Worm (Caenorhabditis elegans) whole organism, L1 larva: ENCODE data around the gene hsd-2.
A peak's percentile ranks its signal among the peaks of the same experiment; 100 is the strongest.

Experiments
- C04F5.9 ChIP-seq: sonication (generic microtip); optimal IDR thresholded peaks from 2 replicates; lab custom pipeline; 2016; ENCODE audit warnings: missing genetic modification characterization, missing compliant biosample characterization
- C16A3.4 ChIP-seq: fragments of 150-350 bp; optimal IDR thresholded peaks from 2 replicates; lab custom pipeline; 2014; ENCODE audit warnings: missing biosample characterization, missing genetic modification characterization
- F16B12.6 ChIP-seq: fragments of 150-350 bp; optimal IDR thresholded peaks from 2 replicates; lab custom pipeline; 2014; ENCODE audit warnings: missing biosample characterization, missing genetic modification characterization
- aha-1 ChIP-seq: fragments of 150-350 bp; optimal IDR thresholded peaks from 2 replicates; lab custom pipeline; 2014; ENCODE audit warnings: missing biosample characterization, missing genetic modification characterization
- alr-1 ChIP-seq: fragments of 200-800 bp; sonication (Bioruptor generic); optimal IDR thresholded peaks from 2 replicates; lab custom pipeline; 2018; ENCODE audit warnings: borderline replicate concordance, mild to moderate bottlenecking, missing genetic modification characterization, missing compliant biosample characterization
- ama-1 ChIP-seq: fragments of 150-350 bp; optimal IDR thresholded peaks from 2 replicates; lab custom pipeline; 2014
- blmp-1 ChIP-seq: fragments of 150-350 bp; optimal IDR thresholded peaks from 2 replicates; lab custom pipeline; 2014; ENCODE audit warnings: missing biosample characterization, missing genetic modification characterization
- ceh-63 ChIP-seq: fragments of 200-800 bp; sonication (Bioruptor generic); optimal IDR thresholded peaks from 2 replicates; lab custom pipeline; 2018; ENCODE audit warnings: mild to moderate bottlenecking, missing genetic modification characterization, missing compliant biosample characterization
- ceh-90 ChIP-seq: sonication (generic microtip); optimal IDR thresholded peaks from 2 replicates; lab custom pipeline; 2016; ENCODE audit warnings: missing genetic modification characterization, missing compliant biosample characterization
- ces-1 ChIP-seq: fragments of 150-350 bp; optimal IDR thresholded peaks from 2 replicates; lab custom pipeline; 2014; ENCODE audit warnings: missing biosample characterization, missing genetic modification reagents, missing genetic modification characterization
- dpl-1 ChIP-seq, 3 experiments: fragments of 150-350 bp in 2 of 3; sonication (generic microtip) in 1 of 3; optimal IDR thresholded peaks; 2 replicates each; lab custom pipeline; 2014 to 2017; ENCODE audit warnings: missing biosample characterization in 3 of 3, missing genetic modification characterization in 3 of 3, missing genetic modification reagents in 3 of 3
- elt-2 ChIP-seq: sonication (generic microtip); optimal IDR thresholded peaks from 2 replicates; lab custom pipeline; 2016; ENCODE audit warnings: missing genetic modification characterization, mild to moderate bottlenecking, inconsistent platforms, missing compliant biosample characterization, missing genetic modification reagents
- elt-3 ChIP-seq, 6 experiments: fragments of 150-350 bp in 1 of 6; sonication (generic microtip); optimal IDR thresholded peaks; 2 replicates each; lab custom pipeline; 2017 to 2018; ENCODE audit warnings: missing biosample characterization in 6 of 6, missing genetic modification characterization in 6 of 6, inconsistent platforms in 1 of 6
- ets-5 ChIP-seq: fragments of 200-800 bp; sonication (Bioruptor generic); IDR thresholded peaks from 2 replicates; pipeline ENCODE4 v1.3.6; 2022; ENCODE audit warnings: missing genetic modification characterization, missing compliant biosample characterization
- fkh-10 ChIP-seq: sonication (generic microtip); optimal IDR thresholded peaks from 2 replicates; lab custom pipeline; 2017; ENCODE audit warnings: missing biosample characterization, missing genetic modification reagents, missing genetic modification characterization
- fkh-4 ChIP-seq: sonication (generic microtip); optimal IDR thresholded peaks from 2 replicates; lab custom pipeline; 2016; ENCODE audit warnings: missing compliant biosample characterization, missing genetic modification characterization, borderline replicate concordance
- fos-1 ChIP-seq: fragments of 150-350 bp; optimal IDR thresholded peaks from 2 replicates; lab custom pipeline; 2014; ENCODE audit warnings: missing biosample characterization, missing genetic modification characterization
- hlh-17 ChIP-seq: fragments of 200-800 bp; sonication (Bioruptor generic); optimal IDR thresholded peaks from 2 replicates; lab custom pipeline; 2018; ENCODE audit warnings: missing genetic modification characterization, mild to moderate bottlenecking, missing compliant biosample characterization, moderate library complexity, borderline replicate concordance
- irx-1 ChIP-seq: sonication (generic microtip); optimal IDR thresholded peaks from 2 replicates; lab custom pipeline; 2016; ENCODE audit warnings: missing genetic modification characterization, missing compliant biosample characterization
- isw-1 ChIP-seq: fragments of 200-800 bp; sonication (Bioruptor generic); IDR thresholded peaks from 2 replicates; pipeline ENCODE4 v1.3.6; 2022; ENCODE audit warnings: missing genetic modification characterization, missing compliant biosample characterization
- jun-1 ChIP-seq: fragments of 150-350 bp; optimal IDR thresholded peaks from 2 replicates; lab custom pipeline; 2014; ENCODE audit warnings: missing biosample characterization, missing genetic modification reagents, missing genetic modification characterization
- lin-14 ChIP-seq: fragments of 200-800 bp; sonication (Bioruptor generic); optimal IDR thresholded peaks from 2 replicates; lab custom pipeline; 2018; ENCODE audit warnings: mild to moderate bottlenecking, missing genetic modification characterization, moderate library complexity, missing compliant biosample characterization
- lin-15B ChIP-seq: fragments of 150-350 bp; sonication (generic microtip); optimal IDR thresholded peaks from 3 replicates; lab custom pipeline; 2014; ENCODE audit warnings: missing biosample characterization, missing genetic modification characterization
- lin-35 ChIP-seq, 2 experiments: fragments of 150-350 bp; optimal IDR thresholded peaks; 2 replicates each; lab custom pipeline; 2014; ENCODE audit warnings: missing biosample characterization in 2 of 2, missing genetic modification characterization in 2 of 2, missing genetic modification reagents in 2 of 2
- lir-3 ChIP-seq: sonication (generic microtip); optimal IDR thresholded peaks from 2 replicates; lab custom pipeline; 2016; ENCODE audit warnings: mild to moderate bottlenecking, missing genetic modification characterization, moderate library complexity, missing compliant biosample characterization; ENCODE audit not compliant: poor library complexity
- lsy-2 ChIP-seq, 2 experiments: fragments of 150-350 bp; optimal IDR thresholded peaks; 2 replicates each; lab custom pipeline; 2014; ENCODE audit warnings: missing biosample characterization in 2 of 2, missing genetic modification characterization in 2 of 2
- mab-9 ChIP-seq: fragments of 200-800 bp; sonication (Bioruptor generic); IDR thresholded peaks from 2 replicates; pipeline ENCODE4 v1.3.6; 2022; ENCODE audit warnings: missing genetic modification reagents, missing genetic modification characterization, missing compliant biosample characterization
- mdl-1 ChIP-seq, 2 experiments: fragments of 150-350 bp; optimal IDR thresholded peaks; 2 replicates each; lab custom pipeline; 2014 to 2017; ENCODE audit warnings: missing biosample characterization in 2 of 2, missing genetic modification characterization in 2 of 2, inconsistent platforms in 1 of 2
- mef-2 ChIP-seq: fragments of 150-350 bp; optimal IDR thresholded peaks from 2 replicates; lab custom pipeline; 2014; ENCODE audit warnings: missing biosample characterization, missing genetic modification characterization
- mep-1 ChIP-seq: fragments of 150-350 bp; optimal IDR thresholded peaks from 2 replicates; lab custom pipeline; 2014; ENCODE audit warnings: missing biosample characterization, missing genetic modification characterization
- nhr-11 ChIP-seq: fragments of 150-350 bp; optimal IDR thresholded peaks from 2 replicates; lab custom pipeline; 2014; ENCODE audit warnings: missing biosample characterization, missing genetic modification characterization
- nhr-12 ChIP-seq: sonication (generic microtip); optimal IDR thresholded peaks from 2 replicates; lab custom pipeline; 2017; ENCODE audit warnings: missing biosample characterization, missing genetic modification characterization
- nhr-19 ChIP-seq: fragments of 200-800 bp; sonication (Bioruptor generic); conservative IDR thresholded peaks from 2 replicates; pipeline ENCODE4 v1.3.6; 2022; ENCODE audit warnings: missing genetic modification characterization, missing compliant biosample characterization
- nhr-20 ChIP-seq: sonication (generic microtip); optimal IDR thresholded peaks from 2 replicates; lab custom pipeline; 2016; ENCODE audit warnings: mild to moderate bottlenecking, missing genetic modification characterization, missing compliant biosample characterization
- nhr-237 ChIP-seq: fragments of 150-350 bp; optimal IDR thresholded peaks from 2 replicates; lab custom pipeline; 2014; ENCODE audit warnings: missing biosample characterization, missing genetic modification characterization
- nhr-28 ChIP-seq: fragments of 150-350 bp; optimal IDR thresholded peaks from 2 replicates; lab custom pipeline; 2014; ENCODE audit warnings: missing biosample characterization, missing genetic modification characterization
- nhr-47 ChIP-seq: sonication (generic microtip); optimal IDR thresholded peaks from 2 replicates; lab custom pipeline; 2016; ENCODE audit warnings: mild to moderate bottlenecking, missing genetic modification characterization, moderate library complexity, missing compliant biosample characterization
- nhr-77 ChIP-seq: fragments of 150-350 bp; optimal IDR thresholded peaks from 2 replicates; lab custom pipeline; 2014; ENCODE audit warnings: missing biosample characterization, missing genetic modification characterization
- nhr-84 ChIP-seq: sonication (generic microtip); optimal IDR thresholded peaks from 2 replicates; lab custom pipeline; 2017; ENCODE audit warnings: missing biosample characterization, missing genetic modification characterization
- nhr-85 ChIP-seq: sonication (generic microtip); peaks from one replicate; lab custom pipeline; 2016; ENCODE audit warnings: missing genetic modification characterization, inconsistent platforms, missing compliant biosample characterization
- pax-3 ChIP-seq: fragments of 200-800 bp; sonication (Bioruptor generic); optimal IDR thresholded peaks from 2 replicates; lab custom pipeline; 2018; ENCODE audit warnings: mild to moderate bottlenecking, missing genetic modification characterization, moderate library complexity, missing compliant biosample characterization
- pqm-1 ChIP-seq: sonication (generic microtip); optimal IDR thresholded peaks from 3 replicates; lab custom pipeline; 2017; ENCODE audit warnings: missing biosample characterization, missing genetic modification characterization
- skn-1 ChIP-seq: fragments of 150-350 bp; optimal IDR thresholded peaks from 2 replicates; lab custom pipeline; 2014; ENCODE audit warnings: missing biosample characterization, missing genetic modification characterization
- snu-23 ChIP-seq: sonication (generic microtip); optimal IDR thresholded peaks from 2 replicates; lab custom pipeline; 2016; ENCODE audit warnings: missing genetic modification characterization, missing compliant biosample characterization
- sox-4 ChIP-seq: sonication (generic microtip); optimal IDR thresholded peaks from 2 replicates; lab custom pipeline; 2016; ENCODE audit warnings: missing genetic modification characterization, missing compliant biosample characterization
- sup-37 ChIP-seq: fragments of 200-800 bp; sonication (Bioruptor generic); optimal IDR thresholded peaks from 2 replicates; lab custom pipeline; 2018; ENCODE audit warnings: mild to moderate bottlenecking, missing genetic modification characterization, missing compliant biosample characterization
- swsn-7 ChIP-seq: sonication (generic microtip); optimal IDR thresholded peaks from 2 replicates; lab custom pipeline; 2016; ENCODE audit warnings: missing genetic modification characterization, missing compliant biosample characterization
- tbx-2 ChIP-seq: sonication (generic microtip); optimal IDR thresholded peaks from 2 replicates; lab custom pipeline; 2016; ENCODE audit warnings: missing genetic modification characterization, missing compliant biosample characterization
- tlp-1 ChIP-seq: fragments of 150-350 bp; optimal IDR thresholded peaks from 2 replicates; lab custom pipeline; 2014; ENCODE audit warnings: missing biosample characterization, missing genetic modification characterization
- unc-86 ChIP-seq: sonication (generic microtip); optimal IDR thresholded peaks from 2 replicates; lab custom pipeline; 2016; ENCODE audit warnings: missing genetic modification characterization, missing compliant biosample characterization
- vab-15 ChIP-seq: sonication (generic microtip); optimal IDR thresholded peaks from 2 replicates; lab custom pipeline; 2017; ENCODE audit warnings: missing genotype, mild to moderate bottlenecking, missing genetic modification characterization, missing compliant biosample characterization
- xbp-1 ChIP-seq: sonication (generic microtip); optimal IDR thresholded peaks from 2 replicates; lab custom pipeline; 2016; ENCODE audit warnings: missing genetic modification characterization, missing compliant biosample characterization
- zip-4 ChIP-seq: fragments of 200-800 bp; sonication (Bioruptor generic); optimal IDR thresholded peaks from 2 replicates; lab custom pipeline; 2018; ENCODE audit warnings: mild to moderate bottlenecking, missing genetic modification characterization, moderate library complexity, missing compliant biosample characterization
- ztf-4 ChIP-seq: fragments of 150-350 bp; optimal IDR thresholded peaks from 2 replicates; lab custom pipeline; 2014; ENCODE audit warnings: missing biosample characterization, missing genetic modification characterization

The hsd-2 gene

DNA sequence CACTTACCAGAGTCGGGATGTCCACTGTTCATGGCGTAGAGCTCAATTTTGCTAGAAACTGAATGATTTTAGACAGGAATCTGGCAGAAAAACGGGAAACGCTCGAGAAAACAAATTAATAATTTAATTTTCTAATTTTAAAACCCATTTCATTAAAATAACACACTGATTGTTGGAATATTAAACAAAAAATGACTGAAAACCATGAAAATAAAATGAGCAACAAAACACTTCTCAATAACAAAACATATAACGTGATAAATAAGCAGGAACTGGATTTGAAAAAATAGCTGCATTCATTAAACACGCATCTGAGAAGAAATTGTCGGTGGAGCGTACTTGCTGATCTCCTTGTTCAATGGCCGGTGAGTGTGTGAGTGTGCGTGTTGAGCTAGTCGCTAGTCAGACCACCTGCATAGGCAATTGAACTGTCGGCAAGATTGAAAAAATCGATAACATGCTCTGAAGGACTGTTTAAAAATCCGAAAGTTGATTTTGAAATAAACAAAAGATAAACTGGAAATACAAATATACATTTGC, 7.4 kb upstream of the hsd-2 start, which contains the start of gene ZC8.6 (continued):
- TF ChIP-seq irx-1 (no peak), isw-1 (GFP tag; lab: Robert Waterston, UW) (no peak), nhr-20 (tag; lab: Kevin White, UChicago) (peak; percentile 6), mab-9 (GFP tag; lab: Robert Waterston, UW) (no peak), nhr-77 (peak; percentile 5), mep-1 (tag; lab: Kevin White, UChicago) (peak; percentile 68), C04F5.9 (tag; lab: Kevin White, UChicago) (no peak), blmp-1 (no peak), nhr-85 (tag; lab: Kevin White, UChicago) (no peak), lin-35 (GFP tag; optimal IDR thresholded peaks at IDR 0.05; lab: Kevin White, UChicago) (peak; percentile 18 to 56), ztf-4 (tag; lab: Kevin White, UChicago) (no peak), nhr-12 (tag; lab: Kevin White, UChicago) (no peak), alr-1 (tag; lab: Kevin White, UChicago) (no peak), snu-23 (peak; percentile 57), xbp-1 (tag; lab: Kevin White, UChicago) (peak; percentile 42), aha-1 (tag; lab: Kevin White, UChicago) (no peak), lin-14 (peak; percentile 67), F16B12.6 (no peak), lsy-2 (tag; optimal IDR thresholded peaks at IDR 0.05; lab: Kevin White, UChicago) (no peak), ets-5 (GFP tag; lab: Robert Waterston, UW) (no peak), nhr-19 (GFP tag; lab: Robert Waterston, UW) (no peak), skn-1 (tag; lab: Kevin White, UChicago) (no peak), nhr-11 (tag; lab: Kevin White, UChicago) (no peak), elt-3 (tag; optimal IDR thresholded peaks at IDR 0.05; lab: Kevin White, UChicago) (no peak), ceh-90 (tag; lab: Kevin White, UChicago) (no peak), vab-15 (tag; lab: Kevin White, UChicago) (no peak), fkh-10 (GFP tag; lab: Kevin White, UChicago) (no peak), tlp-1 (tag; lab: Kevin White, UChicago) (no peak), elt-2 (tag; lab: Kevin White, UChicago) (peak; percentile 4), sup-37 (GFP tag; lab: Kevin White, UChicago) (no peak), lir-3 (no peak), ceh-63 (GFP tag; lab: Kevin White, UChicago) (no peak), C16A3.4 (tag; lab: Kevin White, UChicago) (peak; percentile 69), fkh-4 (no peak), dpl-1 (GFP tag; optimal IDR thresholded peaks at IDR 0.05; lab: Kevin White, UChicago) (peak in 1 of 3 experiments; percentile 52), mdl-1 (tag; optimal IDR thresholded peaks at IDR 0.05; lab: Kevin White, UChicago) (peak in 1 of 2 experiments; percentile 36), nhr-84 (tag; lab: Kevin White, UChicago) (no peak), hlh-17 (GFP tag; lab: Kevin White, UChicago) (no peak), nhr-237 (tag; lab: Kevin White, UChicago) (no peak), tbx-2 (tag; lab: Kevin White, UChicago) (peak; percentile 13), mef-2 (no peak), nhr-28 (tag; lab: Kevin White, UChicago) (no peak), pqm-1 (tag; lab: Kevin White, UChicago) (no peak), ces-1 (GFP tag; lab: Kevin White, UChicago) (no peak), swsn-7 (tag; lab: Kevin White, UChicago) (no peak), sox-4 (tag; lab: Kevin White, UChicago) (no peak), jun-1 (no peak), unc-86 (tag; lab: Kevin White, UChicago) (no peak), zip-4 (GFP tag; lab: Kevin White, UChicago) (no peak), pax-3 (tag; lab: Kevin White, UChicago) (no peak), fos-1 (no peak), ama-1 (lab: Kevin White, UChicago) (no peak), lin-15B (tag; lab: Kevin White, UChicago) (peak; percentile 54), nhr-47 (peak; percentile 35)
